Worm (Caenorhabditis elegans): ENCODE measurements around the gene spl-3.

DNA sequence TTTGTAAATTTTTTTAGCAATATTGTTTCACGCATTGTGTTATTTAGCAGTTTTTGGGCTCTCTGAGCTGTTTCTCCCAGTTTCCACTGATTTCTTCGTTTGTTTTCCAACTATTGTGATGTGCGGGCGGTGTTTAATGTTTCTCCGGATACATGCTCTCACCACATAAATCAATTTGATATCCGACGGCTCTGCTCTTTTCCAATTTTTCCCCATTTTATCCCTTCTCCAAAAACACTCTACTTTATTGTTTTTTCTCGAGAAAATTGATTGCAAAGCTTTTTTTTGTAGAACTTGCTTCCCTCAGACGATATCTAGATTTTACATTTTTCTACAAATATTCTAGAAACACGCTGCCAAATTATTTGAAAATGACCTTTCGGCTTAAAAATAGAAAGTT lies 22.7 kb downstream of the spl-3 start:
- TF ChIP-seq zip-11 (GFP tag; IDR thresholded peaks at IDR 0.05) (no peak), nhr-237 (tag; optimal IDR thresholded peaks at IDR 0.05) (no peak), snpc-4 (tag; optimal IDR thresholded peaks at IDR 0.05) (no peak), unc-62 (GFP tag; optimal IDR thresholded peaks at IDR 0.05 in 1 of 2) (no peak), unc-62 (tag; optimal IDR thresholded peaks at IDR 0.05) (no peak), ctbp-1 (GFP tag; IDR thresholded peaks at IDR 0.05) (no peak), aly-2 (tag; optimal IDR thresholded peaks at IDR 0.05) (no peak), pqm-1 (tag; optimal IDR thresholded peaks at IDR 0.05) (no peak), skn-1 (tag; optimal IDR thresholded peaks at IDR 0.05) (no peak), nhr-11 (tag; optimal IDR thresholded peaks at IDR 0.05) (no peak), lsy-2 (tag; optimal IDR thresholded peaks at IDR 0.05) (no peak), ceh-82 (tag; optimal IDR thresholded peaks at IDR 0.05) (no peak), ama-1 (optimal IDR thresholded peaks at IDR 0.05) (no peak), nhr-77 (tag; optimal IDR thresholded peaks at IDR 0.05) (no peak)
